Worm (Caenorhabditis elegans) whole organism, late embryonic: Measurements from ENCODE around the gene hpo-39.

Experiments used
- F13H6.1 ChIP-seq: sonication (generic microtip); optimal IDR thresholded peaks from 2 replicates; lab custom pipeline; 2016; ENCODE audit warnings: missing genetic modification characterization, missing compliant biosample characterization
- ahr-1 ChIP-seq: sonication (generic microtip); optimal IDR thresholded peaks from 2 replicates; lab custom pipeline; 2016; ENCODE audit warnings: missing genetic modification characterization, missing compliant biosample characterization
- ama-1 ChIP-seq: fragments of 150-350 bp; optimal IDR thresholded peaks from 2 replicates; lab custom pipeline; 2014
- pha-4 ChIP-seq: fragments of 150-350 bp; optimal IDR thresholded peaks from 2 replicates; lab custom pipeline; 2018; ENCODE audit warnings: missing biosample characterization, missing genetic modification reagents, missing genetic modification characterization
- zip-5 ChIP-seq: sonication (generic microtip); optimal IDR thresholded peaks from 2 replicates; lab custom pipeline; 2016; ENCODE audit warnings: missing genetic modification characterization, missing compliant biosample characterization

DNA sequence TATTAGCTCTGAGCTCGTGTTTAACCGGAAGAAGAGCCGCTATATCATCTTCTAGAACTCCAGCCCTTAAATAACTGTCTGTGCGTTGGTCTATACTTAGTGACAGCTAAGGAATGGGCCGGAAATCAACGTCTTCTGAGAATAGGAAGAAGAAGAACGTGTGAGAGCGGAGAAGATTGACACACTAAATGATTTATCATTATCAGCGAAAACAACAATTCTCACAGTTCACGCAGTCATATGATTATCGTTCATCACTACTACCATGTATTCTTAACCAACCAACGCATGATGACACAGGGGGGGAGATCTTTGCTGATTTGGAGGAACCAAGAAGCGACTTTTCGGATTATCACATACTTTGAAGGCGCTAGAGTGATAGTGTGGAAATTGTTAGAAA lies 49.4 kb downstream of the hpo-39 start:
- TF ChIP-seq pha-4 (tag; lab: Kevin White, UChicago) (no peak), ahr-1 (tag; lab: Kevin White, UChicago) (no peak), zip-5 (tag; lab: Kevin White, UChicago) (no peak), ama-1 (lab: Kevin White, UChicago) (no peak), F13H6.1 (tag; lab: Kevin White, UChicago) (no peak)
